Worm (Caenorhabditis elegans) whole organism, L1 larva: Measurements from ENCODE around the gene gfat-1.
A peak's percentile ranks its signal among the peaks of the same experiment; 100 is the strongest.

Source experiments
- C04F5.9 ChIP-seq: sonication (generic microtip); optimal IDR thresholded peaks from 2 replicates; lab custom pipeline; 2016; ENCODE audit warnings: missing genetic modification characterization, missing compliant biosample characterization
- C16A3.4 ChIP-seq: fragments of 150-350 bp; optimal IDR thresholded peaks from 2 replicates; lab custom pipeline; 2014; ENCODE audit warnings: missing biosample characterization, missing genetic modification characterization
- aha-1 ChIP-seq: fragments of 150-350 bp; optimal IDR thresholded peaks from 2 replicates; lab custom pipeline; 2014; ENCODE audit warnings: missing biosample characterization, missing genetic modification characterization
- aly-2 ChIP-seq: fragments of 150-350 bp; optimal IDR thresholded peaks from 2 replicates; lab custom pipeline; 2014; ENCODE audit warnings: missing biosample characterization, missing genetic modification characterization
- blmp-1 ChIP-seq: fragments of 150-350 bp; optimal IDR thresholded peaks from 2 replicates; lab custom pipeline; 2014; ENCODE audit warnings: missing biosample characterization, missing genetic modification characterization
- ceh-63 ChIP-seq: fragments of 200-800 bp; sonication (Bioruptor generic); optimal IDR thresholded peaks from 2 replicates; lab custom pipeline; 2018; ENCODE audit warnings: mild to moderate bottlenecking, missing genetic modification characterization, missing compliant biosample characterization
- ceh-8 ChIP-seq: fragments of 200-800 bp; sonication (Bioruptor generic); optimal IDR thresholded peaks from 2 replicates; lab custom pipeline; 2018; ENCODE audit warnings: mild to moderate bottlenecking, missing genetic modification characterization, moderate library complexity, missing compliant biosample characterization
- ceh-82 ChIP-seq, 3 experiments: fragments of 150-350 bp in 1 of 3; sonication (generic microtip) in 2 of 3; optimal IDR thresholded peaks; 2 replicates each; lab custom pipeline; 2014 to 2017; ENCODE audit warnings: missing biosample characterization in 3 of 3, missing genetic modification characterization in 3 of 3
- ceh-90 ChIP-seq: sonication (generic microtip); optimal IDR thresholded peaks from 2 replicates; lab custom pipeline; 2016; ENCODE audit warnings: missing genetic modification characterization, missing compliant biosample characterization
- ces-1 ChIP-seq: fragments of 150-350 bp; optimal IDR thresholded peaks from 2 replicates; lab custom pipeline; 2014; ENCODE audit warnings: missing biosample characterization, missing genetic modification reagents, missing genetic modification characterization
- efl-1 ChIP-seq, 4 experiments: fragments of 150-350 bp; optimal IDR thresholded peaks in 3 of 4; peaks in 1 of 4; 1 replicate in 1 of 4; 2 replicates in 3 of 4; lab custom pipeline; 2014; ENCODE audit warnings: missing biosample characterization in 2 of 4, missing genetic modification characterization in 2 of 4, missing genetic modification reagents in 2 of 4
- efl-3 ChIP-seq: fragments of 200-800 bp; sonication (Bioruptor generic); optimal IDR thresholded peaks from 2 replicates; lab custom pipeline; 2018; ENCODE audit warnings: mild to moderate bottlenecking, missing genetic modification characterization, missing compliant biosample characterization
- egl-13 ChIP-seq: sonication (generic microtip); optimal IDR thresholded peaks from 2 replicates; lab custom pipeline; 2016; ENCODE audit warnings: missing genotype, missing genetic modification reagents, missing genetic modification characterization, missing compliant biosample characterization
- elt-2 ChIP-seq: sonication (generic microtip); optimal IDR thresholded peaks from 2 replicates; lab custom pipeline; 2016; ENCODE audit warnings: missing genetic modification characterization, mild to moderate bottlenecking, inconsistent platforms, missing compliant biosample characterization, missing genetic modification reagents
- fkh-10 ChIP-seq: sonication (generic microtip); optimal IDR thresholded peaks from 2 replicates; lab custom pipeline; 2017; ENCODE audit warnings: missing biosample characterization, missing genetic modification reagents, missing genetic modification characterization
- fkh-4 ChIP-seq: sonication (generic microtip); optimal IDR thresholded peaks from 2 replicates; lab custom pipeline; 2016; ENCODE audit warnings: missing compliant biosample characterization, missing genetic modification characterization, borderline replicate concordance
- fos-1 ChIP-seq: fragments of 150-350 bp; optimal IDR thresholded peaks from 2 replicates; lab custom pipeline; 2014; ENCODE audit warnings: missing biosample characterization, missing genetic modification characterization
- hlh-17 ChIP-seq: fragments of 200-800 bp; sonication (Bioruptor generic); optimal IDR thresholded peaks from 2 replicates; lab custom pipeline; 2018; ENCODE audit warnings: missing genetic modification characterization, mild to moderate bottlenecking, missing compliant biosample characterization, moderate library complexity, borderline replicate concordance
- hlh-4 ChIP-seq: sonication (generic microtip); optimal IDR thresholded peaks from 2 replicates; lab custom pipeline; 2016; ENCODE audit warnings: mild to moderate bottlenecking, missing genetic modification characterization, missing compliant biosample characterization
- hpl-2 ChIP-seq: fragments of 150-350 bp; optimal IDR thresholded peaks from 2 replicates; lab custom pipeline; 2014; ENCODE audit warnings: missing biosample characterization, missing genetic modification reagents, missing genetic modification characterization
- irx-1 ChIP-seq: sonication (generic microtip); optimal IDR thresholded peaks from 2 replicates; lab custom pipeline; 2016; ENCODE audit warnings: missing genetic modification characterization, missing compliant biosample characterization
- isw-1 ChIP-seq: fragments of 200-800 bp; sonication (Bioruptor generic); IDR thresholded peaks from 2 replicates; pipeline ENCODE4 v1.3.6; 2022; ENCODE audit warnings: missing genetic modification characterization, missing compliant biosample characterization
- jun-1 ChIP-seq: fragments of 150-350 bp; optimal IDR thresholded peaks from 2 replicates; lab custom pipeline; 2014; ENCODE audit warnings: missing biosample characterization, missing genetic modification reagents, missing genetic modification characterization
- lin-13 ChIP-seq: fragments of 150-350 bp; optimal IDR thresholded peaks from 2 replicates; lab custom pipeline; 2014; ENCODE audit warnings: missing biosample characterization, missing genetic modification reagents, missing genetic modification characterization
- lin-14 ChIP-seq: fragments of 200-800 bp; sonication (Bioruptor generic); optimal IDR thresholded peaks from 2 replicates; lab custom pipeline; 2018; ENCODE audit warnings: mild to moderate bottlenecking, missing genetic modification characterization, moderate library complexity, missing compliant biosample characterization
- lin-15B ChIP-seq: fragments of 150-350 bp; sonication (generic microtip); optimal IDR thresholded peaks from 3 replicates; lab custom pipeline; 2014; ENCODE audit warnings: missing biosample characterization, missing genetic modification characterization
- lir-3 ChIP-seq: sonication (generic microtip); optimal IDR thresholded peaks from 2 replicates; lab custom pipeline; 2016; ENCODE audit warnings: mild to moderate bottlenecking, missing genetic modification characterization, moderate library complexity, missing compliant biosample characterization; ENCODE audit not compliant: poor library complexity
- mab-9 ChIP-seq: fragments of 200-800 bp; sonication (Bioruptor generic); IDR thresholded peaks from 2 replicates; pipeline ENCODE4 v1.3.6; 2022; ENCODE audit warnings: missing genetic modification reagents, missing genetic modification characterization, missing compliant biosample characterization
- mdl-1 ChIP-seq, 2 experiments: fragments of 150-350 bp; optimal IDR thresholded peaks; 2 replicates each; lab custom pipeline; 2014 to 2017; ENCODE audit warnings: missing biosample characterization in 2 of 2, missing genetic modification characterization in 2 of 2, inconsistent platforms in 1 of 2
- nhr-20 ChIP-seq: sonication (generic microtip); optimal IDR thresholded peaks from 2 replicates; lab custom pipeline; 2016; ENCODE audit warnings: mild to moderate bottlenecking, missing genetic modification characterization, missing compliant biosample characterization
- nhr-237 ChIP-seq: fragments of 150-350 bp; optimal IDR thresholded peaks from 2 replicates; lab custom pipeline; 2014; ENCODE audit warnings: missing biosample characterization, missing genetic modification characterization
- nhr-77 ChIP-seq: fragments of 150-350 bp; optimal IDR thresholded peaks from 2 replicates; lab custom pipeline; 2014; ENCODE audit warnings: missing biosample characterization, missing genetic modification characterization
- nhr-85 ChIP-seq: sonication (generic microtip); peaks from one replicate; lab custom pipeline; 2016; ENCODE audit warnings: missing genetic modification characterization, inconsistent platforms, missing compliant biosample characterization
- nhr-90 ChIP-seq: sonication (generic microtip); optimal IDR thresholded peaks from 2 replicates; lab custom pipeline; 2016; ENCODE audit warnings: mild to moderate bottlenecking, missing genetic modification characterization, missing compliant biosample characterization; ENCODE audit not compliant: poor library complexity
- pax-3 ChIP-seq: fragments of 200-800 bp; sonication (Bioruptor generic); optimal IDR thresholded peaks from 2 replicates; lab custom pipeline; 2018; ENCODE audit warnings: mild to moderate bottlenecking, missing genetic modification characterization, moderate library complexity, missing compliant biosample characterization
- pqm-1 ChIP-seq: sonication (generic microtip); optimal IDR thresholded peaks from 3 replicates; lab custom pipeline; 2017; ENCODE audit warnings: missing biosample characterization, missing genetic modification characterization
- rnt-1 ChIP-seq: sonication (generic microtip); optimal IDR thresholded peaks from 2 replicates; lab custom pipeline; 2016; ENCODE audit warnings: mild to moderate bottlenecking, missing genetic modification characterization, moderate library complexity, missing compliant biosample characterization
- skn-1 ChIP-seq: fragments of 150-350 bp; optimal IDR thresholded peaks from 2 replicates; lab custom pipeline; 2014; ENCODE audit warnings: missing biosample characterization, missing genetic modification characterization
- snu-23 ChIP-seq: sonication (generic microtip); optimal IDR thresholded peaks from 2 replicates; lab custom pipeline; 2016; ENCODE audit warnings: missing genetic modification characterization, missing compliant biosample characterization
- sptf-1 ChIP-seq: fragments of 150-350 bp; optimal IDR thresholded peaks from 2 replicates; lab custom pipeline; 2014; ENCODE audit warnings: missing biosample characterization, missing genetic modification characterization
- sup-37 ChIP-seq: fragments of 200-800 bp; sonication (Bioruptor generic); optimal IDR thresholded peaks from 2 replicates; lab custom pipeline; 2018; ENCODE audit warnings: mild to moderate bottlenecking, missing genetic modification characterization, missing compliant biosample characterization
- swsn-7 ChIP-seq: sonication (generic microtip); optimal IDR thresholded peaks from 2 replicates; lab custom pipeline; 2016; ENCODE audit warnings: missing genetic modification characterization, missing compliant biosample characterization
- unc-130 ChIP-seq: fragments of 150-350 bp; optimal IDR thresholded peaks from 2 replicates; lab custom pipeline; 2017; ENCODE audit warnings: missing biosample characterization, missing genetic modification characterization, inconsistent platforms
- unc-30 ChIP-seq: sonication (generic microtip); optimal IDR thresholded peaks from 2 replicates; lab custom pipeline; 2017; ENCODE audit warnings: missing biosample characterization, missing genetic modification characterization
- unc-62 ChIP-seq: fragments of 150-350 bp; optimal IDR thresholded peaks from 2 replicates; lab custom pipeline; 2014; ENCODE audit warnings: missing biosample characterization, missing genetic modification reagents, missing genetic modification characterization
- unc-98 ChIP-seq: fragments of 200-800 bp; sonication (Bioruptor generic); IDR thresholded peaks from 2 replicates; pipeline ENCODE4 v1.3.6; 2022; ENCODE audit warnings: missing genetic modification characterization, missing compliant biosample characterization
- vab-15 ChIP-seq: sonication (generic microtip); optimal IDR thresholded peaks from 2 replicates; lab custom pipeline; 2017; ENCODE audit warnings: missing genotype, mild to moderate bottlenecking, missing genetic modification characterization, missing compliant biosample characterization
- xbp-1 ChIP-seq: sonication (generic microtip); optimal IDR thresholded peaks from 2 replicates; lab custom pipeline; 2016; ENCODE audit warnings: missing genetic modification characterization, missing compliant biosample characterization
- zip-4 ChIP-seq: fragments of 200-800 bp; sonication (Bioruptor generic); optimal IDR thresholded peaks from 2 replicates; lab custom pipeline; 2018; ENCODE audit warnings: mild to moderate bottlenecking, missing genetic modification characterization, moderate library complexity, missing compliant biosample characterization
- ztf-11 ChIP-seq, 2 experiments: sonication (generic microtip); optimal IDR thresholded peaks; 2 replicates each; lab custom pipeline; 2016 to 2017; ENCODE audit warnings: missing genetic modification characterization in 2 of 2, missing biosample characterization in 1 of 2, missing compliant biosample characterization in 1 of 2
- ztf-4 ChIP-seq: fragments of 150-350 bp; optimal IDR thresholded peaks from 2 replicates; lab custom pipeline; 2014; ENCODE audit warnings: missing biosample characterization, missing genetic modification characterization

gfat-1 gene

DNA sequence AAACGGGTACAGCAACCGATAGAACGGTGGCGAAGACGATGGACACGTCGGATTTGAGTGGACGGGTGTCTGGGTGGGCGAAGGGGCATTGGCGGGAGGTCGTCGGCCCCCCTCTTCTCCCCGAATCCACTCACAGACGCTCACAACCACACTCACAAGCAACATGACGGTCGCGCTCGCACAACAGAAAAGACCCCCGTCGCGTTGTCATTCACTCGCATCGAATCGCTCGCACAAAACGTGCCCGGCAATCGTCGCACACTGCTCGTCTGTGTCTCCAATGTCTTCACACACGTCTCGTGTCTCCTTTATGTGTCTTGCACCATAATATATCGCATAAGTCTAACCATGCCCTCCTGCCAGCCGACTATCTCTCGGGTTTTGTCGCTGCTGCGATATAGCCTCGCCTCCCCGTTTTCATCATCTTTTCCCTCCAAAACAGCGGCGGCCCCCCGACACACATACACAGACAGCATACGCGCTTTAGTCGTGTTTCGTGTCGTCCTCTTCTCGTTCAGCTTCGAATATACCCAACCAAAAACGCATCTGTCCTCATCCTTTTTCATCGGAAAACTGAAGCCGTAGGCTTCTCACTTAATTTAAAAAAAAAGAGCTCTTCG, 38.9 kb upstream of the gfat-1 start (continued):
- TF ChIP-seq ceh-90 (tag; lab: Kevin White, UChicago): no peak
- TF ChIP-seq isw-1 (GFP tag; lab: Robert Waterston, UW): peak; percentile 75
- TF ChIP-seq hlh-17 (GFP tag; lab: Kevin White, UChicago): no peak
- TF ChIP-seq mab-9 (GFP tag; lab: Robert Waterston, UW): peak; percentile 60; the same call in 1 of the 2 replicates
- peak; percentile 53 for TF ChIP-seq ceh-8 (GFP tag; lab: Kevin White, UChicago)
- no peak for TF ChIP-seq zip-4 (GFP tag; lab: Kevin White, UChicago)
- peak; percentile 84 for TF ChIP-seq nhr-77 (tag; lab: Kevin White, UChicago)
- peak; percentile 76 for TF ChIP-seq irx-1
- TF ChIP-seq lir-3 (tag; lab: Kevin White, UChicago): peak; percentile 70
- no peak for TF ChIP-seq vab-15
- TF ChIP-seq nhr-20 (tag; lab: Kevin White, UChicago): peak; percentile 92
- no peak for TF ChIP-seq aly-2
- TF ChIP-seq unc-30: no peak
- TF ChIP-seq efl-3 (GFP tag; lab: Kevin White, UChicago): peak; percentile 23
- no peak for TF ChIP-seq unc-62 (GFP tag; lab: Kevin White, UChicago)
- TF ChIP-seq C04F5.9 (tag; lab: Kevin White, UChicago): no peak
- peak; percentile 96 for TF ChIP-seq snu-23 (GFP tag; lab: Kevin White, UChicago)
- TF ChIP-seq ztf-4 (tag; lab: Kevin White, UChicago): peak; percentile 88
- TF ChIP-seq blmp-1 (tag; lab: Kevin White, UChicago): peak; percentile 67
- peak; percentile 67 to 85 (median 73) for TF ChIP-seq ceh-82 (tag; optimal IDR thresholded peaks at IDR 0.05; lab: Kevin White, UChicago)
- TF ChIP-seq nhr-90: peak; percentile 83
- TF ChIP-seq nhr-237 (tag; lab: Kevin White, UChicago): peak; percentile 41
- TF ChIP-seq swsn-7 (tag; lab: Kevin White, UChicago): peak; percentile 89
- TF ChIP-seq lin-15B: no peak
- TF ChIP-seq jun-1 (tag; lab: Kevin White, UChicago): peak; percentile 92
- peak in 1 of 2 experiments; percentile 97 for TF ChIP-seq mdl-1 (tag; optimal IDR thresholded peaks at IDR 0.05; lab: Kevin White, UChicago)
- TF ChIP-seq xbp-1 (tag; lab: Kevin White, UChicago): peak; percentile 89
- peak; percentile 68 for TF ChIP-seq pax-3
- peak; percentile 39 for TF ChIP-seq skn-1 (tag; lab: Kevin White, UChicago)
- TF ChIP-seq C16A3.4 (tag; lab: Kevin White, UChicago): peak; percentile 68
- TF ChIP-seq lin-13 (GFP tag; lab: Kevin White, UChicago): peak; percentile 82
- peak; percentile 80 for TF ChIP-seq fos-1 (tag; lab: Kevin White, UChicago)
- peak; percentile 73 for TF ChIP-seq rnt-1
- peak; percentile 34 for TF ChIP-seq elt-2
- peak in 1 of 2 experiments; percentile 58 for TF ChIP-seq ztf-11 (tag; optimal IDR thresholded peaks at IDR 0.05; lab: Kevin White, UChicago)
- peak; percentile 95 for TF ChIP-seq nhr-85 (tag; lab: Kevin White, UChicago)
- peak; percentile 77 to 92 for TF ChIP-seq efl-1 (optimal IDR thresholded peaks at IDR 0.05; lab: Kevin White, UChicago)
- TF ChIP-seq efl-1 (GFP tag; optimal IDR thresholded peaks at IDR 0.05 in 1 of 2; lab: Kevin White, UChicago): peak; percentile 52 to 92
- TF ChIP-seq ceh-63 (GFP tag; lab: Kevin White, UChicago): no peak
- TF ChIP-seq hpl-2 (GFP tag; lab: Kevin White, UChicago): no peak
- peak; percentile 74 for TF ChIP-seq egl-13 (tag; lab: Kevin White, UChicago)
- TF ChIP-seq pqm-1 (tag; lab: Kevin White, UChicago): no peak
- no peak for TF ChIP-seq aha-1 (tag; lab: Kevin White, UChicago)
- TF ChIP-seq sup-37 (GFP tag; lab: Kevin White, UChicago): no peak
- no peak for TF ChIP-seq fkh-4 (tag; lab: Kevin White, UChicago)
- TF ChIP-seq unc-130 (tag; lab: Kevin White, UChicago): peak; percentile 88
- no peak for TF ChIP-seq sptf-1 (tag; lab: Kevin White, UChicago)
- TF ChIP-seq unc-98: 0 out of 2 replicates have a peak, but pooled peaks have one; percentile 9
- peak; percentile 64 for TF ChIP-seq fkh-10
- no peak for TF ChIP-seq hlh-4 (tag; lab: Kevin White, UChicago)
- TF ChIP-seq lin-14 (GFP tag; lab: Kevin White, UChicago): peak; percentile 98
- TF ChIP-seq ces-1: no peak
